Worm (Caenorhabditis elegans): ENCODE data around the gene C28G1.10.

C28G1.10 gene

DNA sequence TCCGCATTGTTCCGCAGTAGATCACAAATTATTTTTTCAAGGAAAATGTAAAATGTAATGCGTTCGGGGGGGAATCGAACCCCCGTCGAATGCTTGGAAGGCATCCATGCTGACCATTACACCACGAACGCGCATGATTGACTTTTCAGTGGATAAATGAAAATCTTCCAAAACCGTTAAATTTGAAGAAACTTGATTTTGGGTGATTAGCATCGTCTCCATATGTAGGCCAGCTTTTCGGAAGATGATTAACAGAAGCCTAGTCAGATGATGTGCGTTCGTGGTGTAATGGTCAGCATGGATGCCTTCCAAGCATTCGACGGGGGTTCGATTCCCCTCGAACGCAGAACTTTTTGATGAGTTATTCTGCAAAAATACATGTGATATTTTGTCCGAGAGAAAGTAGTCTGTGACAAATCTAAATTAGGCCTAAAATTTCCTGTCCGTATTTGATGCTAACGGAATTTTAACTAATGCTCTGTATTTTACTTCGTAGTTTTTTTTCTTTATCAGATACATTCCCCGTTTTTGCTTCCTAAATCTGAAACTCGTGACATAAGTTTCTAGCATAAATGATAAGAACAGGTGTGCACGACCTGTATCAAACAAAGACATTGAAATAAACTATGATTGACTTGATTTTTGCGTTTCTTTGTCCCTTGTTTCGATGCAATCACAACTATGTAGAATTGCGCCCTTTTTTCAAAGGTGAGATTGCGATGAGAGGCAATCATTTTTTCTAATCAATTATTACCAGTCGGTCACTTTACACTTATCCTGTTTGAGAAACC lies at the start of gene C28G1.10:
Gene C28G1.10 (plus strand): TSS at position 676 of the 791 bp plus-strand sequence.
- TF ChIP-seq elt-2 (tag; optimal IDR thresholded peaks at IDR 0.05), result peak; percentile 76
- TF ChIP-seq lin-35 (GFP tag; optimal IDR thresholded peaks at IDR 0.05), result peak in 1 of 2 experiments; percentile 17
- TF ChIP-seq mep-1 (tag; optimal IDR thresholded peaks at IDR 0.05), result no peak
- no peak for TF ChIP-seq lin-15B (tag; optimal IDR thresholded peaks at IDR 0.05)
- no peak for TF ChIP-seq fos-1 (tag; optimal IDR thresholded peaks at IDR 0.05)

DNA sequence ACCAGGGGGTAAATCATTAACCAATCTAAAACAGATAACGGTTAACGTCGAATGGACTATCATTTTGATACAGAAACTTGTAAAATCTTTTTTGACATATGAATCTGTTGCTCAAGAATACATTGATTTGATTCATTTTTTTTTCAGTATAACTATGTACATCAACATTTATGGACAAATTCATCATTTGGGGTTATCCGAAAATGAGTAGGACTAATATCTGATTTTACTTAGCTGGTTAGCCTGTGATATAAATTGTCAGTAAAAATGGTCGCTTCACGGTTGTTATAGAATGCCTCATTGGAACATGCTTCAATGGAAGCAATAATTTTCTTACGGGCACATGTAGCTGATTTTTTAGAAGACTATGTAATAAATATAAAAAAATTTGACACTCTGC lies 49.3 kb upstream of the C28G1.10 start:
- TF ChIP-seq ceh-82 (tag; optimal IDR thresholded peaks at IDR 0.05), result no peak
- TF ChIP-seq nhr-28 (tag; optimal IDR thresholded peaks at IDR 0.05), result no peak
- TF ChIP-seq zag-1 (tag; optimal IDR thresholded peaks at IDR 0.05), result no peak
- no peak for TF ChIP-seq unc-30 (tag; optimal IDR thresholded peaks at IDR 0.05)
- TF ChIP-seq lin-14 (GFP tag; optimal IDR thresholded peaks at IDR 0.05), result no peak
- no peak for TF ChIP-seq C34B4.2 (tag; optimal IDR thresholded peaks at IDR 0.05)
- TF ChIP-seq jun-1 (tag; optimal IDR thresholded peaks at IDR 0.05), result no peak
- no peak for TF ChIP-seq dpl-1 (GFP tag; optimal IDR thresholded peaks at IDR 0.05)

DNA sequence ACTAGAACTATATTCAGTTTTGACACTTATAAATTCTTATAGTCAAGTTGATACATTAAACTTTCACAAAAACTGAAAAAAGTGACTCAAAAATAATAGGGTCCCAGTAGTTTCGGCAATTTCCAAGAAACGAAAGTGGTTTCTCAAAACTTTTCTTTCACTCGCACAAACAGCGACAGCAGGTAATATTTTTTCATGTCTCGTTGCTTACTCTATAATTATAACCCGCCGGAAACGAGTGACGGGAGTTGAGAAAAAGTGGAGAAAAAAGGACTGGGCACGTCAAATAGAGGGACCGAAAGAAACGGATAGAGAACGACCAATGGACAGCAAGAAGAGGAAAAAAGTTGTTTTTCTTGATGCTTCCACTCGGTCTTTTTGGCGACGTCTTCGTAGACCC lies 47.0 kb upstream of the C28G1.10 start:
- no peak for TF ChIP-seq mab-9 (GFP tag; IDR thresholded peaks at IDR 0.05)
- TF ChIP-seq fkh-8 (tag; optimal IDR thresholded peaks at IDR 0.05), result peak; percentile 62
- TF ChIP-seq egl-27 (tag; optimal IDR thresholded peaks at IDR 0.05), result no peak
- peak; percentile 51 for TF ChIP-seq lin-14 (GFP tag; optimal IDR thresholded peaks at IDR 0.05)
- peak; percentile 13 for TF ChIP-seq tbx-2 (tag; optimal IDR thresholded peaks at IDR 0.05)
- TF ChIP-seq pag-3 (tag; optimal IDR thresholded peaks at IDR 0.05; ENCODE audit: borderline replicate concordance, insufficient read depth), result no peak

DNA sequence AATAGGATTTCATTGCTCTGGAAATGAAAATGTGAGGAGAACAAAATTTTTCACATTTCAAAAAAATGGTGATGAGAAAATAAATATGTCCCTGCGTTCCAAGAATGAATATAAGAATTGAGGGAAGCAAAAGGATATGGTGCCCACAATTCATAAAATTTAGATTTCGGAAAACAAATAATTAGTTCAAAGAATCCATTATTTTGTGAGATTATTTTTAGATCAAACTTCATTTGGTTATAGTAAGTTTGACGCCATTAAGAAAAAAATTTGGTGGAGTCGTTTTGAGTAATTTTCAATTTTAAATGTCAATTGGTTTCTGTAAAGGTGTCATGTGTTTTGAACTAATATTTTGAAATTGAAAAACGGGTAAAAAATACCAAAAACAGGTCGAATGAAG lies 46.6 kb upstream of the C28G1.10 start:
- TF ChIP-seq C16A3.4 (tag; optimal IDR thresholded peaks at IDR 0.05) (no peak), aly-2 (tag; optimal IDR thresholded peaks at IDR 0.05) (no peak), mef-2 (tag; optimal IDR thresholded peaks at IDR 0.05) (no peak), blmp-1 (tag; optimal IDR thresholded peaks at IDR 0.05) (no peak), C34B4.2 (tag; optimal IDR thresholded peaks at IDR 0.05) (no peak), ceh-88 (GFP tag; IDR thresholded peaks at IDR 0.05) (no peak), dpl-1 (GFP tag; optimal IDR thresholded peaks at IDR 0.05) (no peak)

DNA sequence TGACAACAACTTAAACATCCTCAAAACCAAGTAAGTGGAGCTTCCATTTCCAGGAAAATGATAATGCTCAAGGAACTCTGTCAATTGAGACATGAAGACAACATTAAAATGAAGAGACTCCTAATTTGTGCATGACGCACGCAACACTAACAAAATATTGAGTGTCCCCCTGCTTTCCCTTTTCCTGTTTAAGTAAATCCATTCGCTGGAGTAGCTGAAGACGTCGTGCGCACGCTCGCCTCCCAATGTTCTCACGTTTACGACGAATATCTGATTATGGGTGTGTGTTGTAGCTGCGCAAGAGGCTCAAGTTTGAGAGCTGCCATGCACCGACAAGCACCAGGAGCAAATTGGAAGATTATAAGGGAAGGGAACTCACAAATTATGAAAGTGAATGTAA lies 45.9 kb upstream of the C28G1.10 start:
- TF ChIP-seq ces-1 (GFP tag; optimal IDR thresholded peaks at IDR 0.05) (peak; percentile 72), nhr-12 (tag; optimal IDR thresholded peaks at IDR 0.05) (no peak), alr-1 (tag; optimal IDR thresholded peaks at IDR 0.05; ENCODE audit: borderline replicate concordance) (no peak), pax-3 (tag; optimal IDR thresholded peaks at IDR 0.05) (peak; percentile 28), aha-1 (tag; optimal IDR thresholded peaks at IDR 0.05) (no peak), hlh-17 (GFP tag; optimal IDR thresholded peaks at IDR 0.05; ENCODE audit: borderline replicate concordance) (no peak), ztf-4 (tag; optimal IDR thresholded peaks at IDR 0.05) (peak; percentile 21), snpc-4 (tag; optimal IDR thresholded peaks at IDR 0.05) (no peak), ztf-11 (tag; optimal IDR thresholded peaks at IDR 0.05) (no peak), snu-23 (GFP tag; optimal IDR thresholded peaks at IDR 0.05) (no peak), nhr-47 (tag; optimal IDR thresholded peaks at IDR 0.05) (peak; percentile 56), hpl-2 (GFP tag; optimal IDR thresholded peaks at IDR 0.05) (no peak), ama-1 (optimal IDR thresholded peaks at IDR 0.05) (no peak), unc-62 (GFP tag; optimal IDR thresholded peaks at IDR 0.05) (no peak), C34B4.2 (tag; optimal IDR thresholded peaks at IDR 0.05) (no peak), unc-98 (GFP tag; IDR thresholded peaks at IDR 0.05) (no peak), nhr-77 (tag; optimal IDR thresholded peaks at IDR 0.05) (no peak), mep-1 (tag; optimal IDR thresholded peaks at IDR 0.05) (no peak), swsn-7 (tag; optimal IDR thresholded peaks at IDR 0.05) (peak; percentile 33), mab-9 (GFP tag; IDR thresholded peaks at IDR 0.05) (no peak), lsy-2 (tag; optimal IDR thresholded peaks at IDR 0.05) (no peak), nhr-84 (tag; optimal IDR thresholded peaks at IDR 0.05) (no peak), sptf-1 (tag; optimal IDR thresholded peaks at IDR 0.05) (no peak), lin-14 (GFP tag; optimal IDR thresholded peaks at IDR 0.05) (peak; percentile 76), sup-37 (GFP tag; optimal IDR thresholded peaks at IDR 0.05) (no peak), hlh-4 (tag; optimal IDR thresholded peaks at IDR 0.05) (no peak)
